Worm (Caenorhabditis elegans) whole organism, mixed stage, embryonic: ENCODE data around the gene rpl-21.

Experiments
- ham-2 ChIP-seq: fragments of 200-800 bp; sonication (Bioruptor generic); optimal IDR thresholded peaks from 2 replicates; lab custom pipeline; 2018; ENCODE audit warnings: mild to moderate bottlenecking, missing genetic modification characterization, missing compliant biosample characterization
- lin-13 ChIP-seq: fragments of 150-350 bp; optimal IDR thresholded peaks from 2 replicates; lab custom pipeline; 2014; ENCODE audit warnings: missing biosample characterization, missing genetic modification characterization
- lin-32 ChIP-seq: fragments of 200-800 bp; sonication (Bioruptor generic); optimal IDR thresholded peaks from 2 replicates; lab custom pipeline; 2018; ENCODE audit warnings: mild to moderate bottlenecking, missing genetic modification characterization, missing compliant biosample characterization
- nhr-237 ChIP-seq: fragments of 150-350 bp; optimal IDR thresholded peaks from 2 replicates; lab custom pipeline; 2014; ENCODE audit warnings: missing biosample characterization, missing genetic modification characterization
- ztf-11 ChIP-seq: fragments of 150-350 bp; optimal IDR thresholded peaks from 2 replicates; lab custom pipeline; 2014; ENCODE audit warnings: missing biosample characterization, missing genetic modification characterization

ce11 chrIII:8175263-8175662 lies 45.2 kb upstream of the rpl-21 start:
- no peak for TF ChIP-seq lin-13 (tag; lab: Kevin White, UChicago)
- no peak for TF ChIP-seq ztf-11 (tag; lab: Kevin White, UChicago)
- no peak for TF ChIP-seq lin-32
- TF ChIP-seq nhr-237: no peak
- no peak for TF ChIP-seq ham-2 (GFP tag; lab: Kevin White, UChicago)
